Fruit fly (Drosophila melanogaster) whole organism, embryonic: Measurements from ENCODE around the gene CG4467.

Experiments used
- Aef1 ChIP-seq: fragments of 200-800 bp; sonication (Bioruptor generic); IDR thresholded peaks from 3 replicates; pipeline ENCODE4 v1.3.6; 2022; ENCODE audit warnings: missing biosample characterization, missing genetic modification characterization
- Awh ChIP-seq: fragments of 200-800 bp; sonication (Bioruptor generic); IDR thresholded peaks from 2 replicates; pipeline ENCODE4, ENCODE4 v1.3.6; 2022; ENCODE audit warnings: missing biosample characterization, missing genetic modification characterization
- CG11696 ChIP-seq: fragments of 200-800 bp; sonication (Bioruptor generic); IDR thresholded peaks from 2 replicates; pipeline ENCODE4 v1.3.6; 2022; ENCODE audit warnings: missing biosample characterization, missing genetic modification characterization
- CG14860 ChIP-seq: fragments of 200-800 bp; sonication (Bioruptor generic); IDR thresholded peaks from 3 replicates; pipeline ENCODE4 v1.3.6; 2022; ENCODE audit warnings: missing biosample characterization, missing genetic modification characterization; ENCODE audit not compliant: partially characterized antibody
- CG1529 ChIP-seq: fragments of 200-800 bp; sonication (Bioruptor generic); optimal IDR thresholded peaks from 3 replicates; lab custom pipeline; 2018; ENCODE audit warnings: missing biosample characterization, missing genetic modification characterization
- CG1602 ChIP-seq: fragments of 200-800 bp; sonication (Bioruptor generic); optimal IDR thresholded peaks from 3 replicates; lab custom pipeline; 2016; ENCODE audit warnings: missing biosample characterization, missing genetic modification characterization
- CG18262 ChIP-seq: fragments of 200-800 bp; optimal IDR thresholded peaks from 3 replicates; lab custom pipeline; 2019; ENCODE audit warnings: missing biosample characterization, mild to moderate bottlenecking, missing genetic modification characterization, moderate library complexity
- CG2199 ChIP-seq: fragments of 200-800 bp; sonication (Bioruptor generic); IDR thresholded peaks from 3 replicates; pipeline ENCODE4 v1.3.6; 2022; ENCODE audit warnings: missing biosample characterization, missing genetic modification characterization
- CG31388 ChIP-seq: fragments of 200-800 bp; sonication (Bioruptor generic); optimal IDR thresholded peaks from 2 replicates; lab custom pipeline; 2016; ENCODE audit warnings: missing biosample characterization, missing genetic modification characterization
- CG34422 ChIP-seq: fragments of 200-800 bp; sonication (Bioruptor generic); IDR thresholded peaks from 3 replicates; pipeline ENCODE4 v1.3.6; 2022; ENCODE audit warnings: missing biosample characterization, missing genetic modification characterization
- CG4282 ChIP-seq: fragments of 200-800 bp; sonication (Bioruptor generic); optimal IDR thresholded peaks from 2 replicates; lab custom pipeline; 2016; ENCODE audit warnings: missing biosample characterization, missing genetic modification characterization
- CG4360 ChIP-seq: fragments of 200-800 bp; sonication (Bioruptor generic); IDR thresholded peaks from 2 replicates; pipeline ENCODE4 v1.3.6; 2022; ENCODE audit warnings: missing biosample characterization, missing genetic modification characterization
- CG7357 ChIP-seq: fragments of 200-800 bp; sonication (Bioruptor generic); IDR thresholded peaks from 3 replicates; pipeline ENCODE4 v1.3.6; 2022; ENCODE audit warnings: missing biosample characterization, missing genetic modification characterization
- CG7556 ChIP-seq: fragments of 200-800 bp; sonication (Bioruptor generic); optimal IDR thresholded peaks from 2 replicates; lab custom pipeline; 2017; ENCODE audit warnings: missing biosample characterization, mild to moderate bottlenecking, missing genetic modification characterization
- Deaf1 ChIP-seq: fragments of 200-800 bp; optimal IDR thresholded peaks from 3 replicates; lab custom pipeline; 2019; ENCODE audit warnings: missing biosample characterization, mild to moderate bottlenecking, missing genetic modification characterization, moderate library complexity
- Ets97D ChIP-seq: fragments of 200-800 bp; sonication (Bioruptor generic); optimal IDR thresholded peaks from 3 replicates; lab custom pipeline; 2016; ENCODE audit warnings: missing biosample characterization, missing genetic modification characterization
- HLH54F ChIP-seq: fragments of 200-800 bp; sonication (Bioruptor generic); optimal IDR thresholded peaks from 3 replicates; lab custom pipeline; 2016; ENCODE audit warnings: missing biosample characterization, missing genetic modification characterization
- HmgZ ChIP-seq: fragments of 200-800 bp; sonication (Bioruptor generic); optimal IDR thresholded peaks from 2 replicates; lab custom pipeline; 2018; ENCODE audit warnings: missing biosample characterization, mild to moderate bottlenecking, missing genetic modification characterization
- Max ChIP-seq: fragments of 200-800 bp; sonication (Bioruptor generic); optimal IDR thresholded peaks from 2 replicates; lab custom pipeline; 2016; ENCODE audit warnings: missing biosample characterization, mild to moderate bottlenecking, missing genetic modification characterization
- Med ChIP-seq: fragments of 200-800 bp; sonication (Bioruptor generic); peaks from one replicate; lab custom pipeline; 2016; ENCODE audit warnings: missing biosample characterization, missing genetic modification characterization, mild to moderate bottlenecking, inconsistent platforms, moderate library complexity
- Nf-YB ChIP-seq: fragments of 200-800 bp; sonication (Bioruptor generic); optimal IDR thresholded peaks from 3 replicates; lab custom pipeline; 2019; ENCODE audit warnings: missing biosample characterization, mild to moderate bottlenecking, missing genetic modification characterization, moderate library complexity
- Nf-YC ChIP-seq: fragments of 200-800 bp; optimal IDR thresholded peaks from 3 replicates; lab custom pipeline; 2019; ENCODE audit warnings: missing biosample characterization, mild to moderate bottlenecking, missing genetic modification characterization, moderate library complexity
- NfI ChIP-seq: fragments of 200-800 bp; sonication (Bioruptor generic); optimal IDR thresholded peaks from 3 replicates; lab custom pipeline; 2018; ENCODE audit warnings: missing biosample characterization, mild to moderate bottlenecking, missing genetic modification characterization, moderate library complexity
- Sin3A ChIP-seq: fragments of >200 bp; optimal IDR thresholded peaks from 2 replicates; lab custom pipeline; 2018
- ase ChIP-seq: fragments of 200-800 bp; sonication (Bioruptor generic); IDR thresholded peaks from 3 replicates; pipeline ENCODE4 v1.3.6; 2022; ENCODE audit warnings: missing biosample characterization, missing genetic modification characterization
- cato ChIP-seq: fragments of 200-800 bp; sonication (Bioruptor generic); optimal IDR thresholded peaks from 2 replicates; lab custom pipeline; 2016; ENCODE audit warnings: missing biosample characterization, missing genetic modification characterization, borderline replicate concordance
- corto ChIP-seq: fragments of 200-800 bp; sonication (Bioruptor generic); optimal IDR thresholded peaks from 2 replicates; lab custom pipeline; 2016; ENCODE audit warnings: missing biosample characterization, mild to moderate bottlenecking, missing genetic modification characterization, moderate library complexity
- esg ChIP-seq: fragments of 200-800 bp; sonication (Bioruptor generic); conservative IDR thresholded peaks from 2 replicates; pipeline ENCODE4 v1.3.6; 2022; ENCODE audit warnings: missing biosample characterization, missing genetic modification characterization
- fd3F ChIP-seq: fragments of 200-800 bp; sonication (Bioruptor generic); optimal IDR thresholded peaks from 2 replicates; lab custom pipeline; 2018; ENCODE audit warnings: missing biosample characterization, mild to moderate bottlenecking, missing genetic modification characterization, moderate library complexity
- fru ChIP-seq: fragments of >200 bp; optimal IDR thresholded peaks from 2 replicates; lab custom pipeline; 2017
- gcm ChIP-seq: fragments of 200-800 bp; sonication (Bioruptor generic); optimal IDR thresholded peaks from 2 replicates; lab custom pipeline; 2019; ENCODE audit warnings: missing biosample characterization, mild to moderate bottlenecking, missing genetic modification characterization, moderate library complexity
- hbn ChIP-seq: fragments of 200-800 bp; sonication (Bioruptor generic); IDR thresholded peaks from 2 replicates; pipeline ENCODE4 v1.3.6; 2022; ENCODE audit warnings: missing biosample characterization, missing genetic modification characterization; ENCODE audit not compliant: partially characterized antibody
- kni ChIP-seq: fragments of 200-800 bp; sonication (Bioruptor generic); optimal IDR thresholded peaks from 3 replicates; lab custom pipeline; 2017; ENCODE audit warnings: mild to moderate bottlenecking, missing biosample characterization, missing genetic modification reagents, missing genetic modification characterization
- nerfin-2 ChIP-seq: fragments of 200-800 bp; sonication (Bioruptor generic); IDR thresholded peaks from 2 replicates; pipeline ENCODE4 v1.3.6; 2022; ENCODE audit warnings: missing biosample characterization, missing genetic modification characterization; ENCODE audit not compliant: partially characterized antibody
- otp ChIP-seq: fragments of 200-800 bp; sonication (Bioruptor generic); IDR thresholded peaks from 3 replicates; pipeline ENCODE4, ENCODE4 v1.3.6; 2022; ENCODE audit warnings: missing biosample characterization, missing genetic modification characterization
- row ChIP-seq: fragments of 200-800 bp; sonication (Bioruptor generic); IDR thresholded peaks from 3 replicates; pipeline ENCODE4 v1.3.6; 2022; ENCODE audit warnings: missing biosample characterization, missing genetic modification characterization
- sens ChIP-seq: fragments of 200-800 bp; sonication (Bioruptor generic); peaks from one replicate; lab custom pipeline; 2016; ENCODE audit warnings: missing biosample characterization, missing genetic modification characterization
- tap ChIP-seq: fragments of 200-800 bp; optimal IDR thresholded peaks from 3 replicates; lab custom pipeline; 2019; ENCODE audit warnings: missing biosample characterization, mild to moderate bottlenecking, missing genetic modification characterization, moderate library complexity
- tna ChIP-seq: fragments of 200-800 bp; sonication (Bioruptor generic); IDR thresholded peaks from 2 replicates; pipeline ENCODE4 v1.3.6; 2022; ENCODE audit warnings: missing biosample characterization, missing genetic modification characterization; ENCODE audit not compliant: partially characterized antibody
- yki ChIP-seq: fragments of >200 bp; optimal IDR thresholded peaks from 3 replicates; lab custom pipeline; 2018
- zf30C ChIP-seq: fragments of 200-800 bp; sonication (Bioruptor generic); optimal IDR thresholded peaks from 3 replicates; lab custom pipeline; 2018; ENCODE audit warnings: missing biosample characterization, mild to moderate bottlenecking, missing genetic modification characterization

Gene CG4467

DNA sequence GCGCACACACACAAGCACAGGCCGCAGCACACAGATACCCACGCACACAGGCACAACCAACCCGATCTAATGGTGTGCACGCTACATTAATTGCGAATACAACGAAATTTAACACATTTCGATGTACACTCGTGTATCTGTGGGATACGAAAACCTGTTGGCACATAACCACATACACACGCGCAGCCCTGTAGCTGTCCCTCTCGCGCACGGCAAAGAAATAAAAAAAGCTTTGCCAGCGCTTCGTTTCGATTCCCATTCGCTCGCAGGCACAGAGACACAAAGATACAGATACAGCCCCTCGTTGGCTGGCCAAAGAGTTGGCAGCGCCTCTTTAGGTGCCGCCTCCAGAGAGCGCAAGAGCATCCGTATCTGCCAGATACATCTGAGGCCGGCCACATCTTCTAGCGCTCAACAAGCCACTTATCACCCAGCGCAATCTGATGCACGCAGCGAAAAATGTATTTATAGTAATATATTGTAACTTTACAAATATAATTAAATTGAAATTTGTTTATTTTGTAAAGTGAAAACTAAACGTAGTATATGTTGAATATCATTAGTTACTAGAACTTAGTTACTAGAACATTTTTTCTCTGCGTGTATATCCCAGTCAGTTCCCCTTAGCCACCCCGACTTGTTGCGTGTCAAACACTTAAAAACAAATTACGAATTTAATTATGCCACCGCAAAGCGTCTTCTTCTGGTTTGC is 44.5 kb upstream of the CG4467 start (continued):
- peak; percentile 75 for TF ChIP-seq row (GFP tag; lab: Robert Waterston, UW)
- peak; percentile 19 for TF ChIP-seq cato (GFP tag; lab: Kevin White, UChicago)
- no peak for TF ChIP-seq hbn (GFP tag; lab: Robert Waterston, UW)
- TF ChIP-seq CG34422 (GFP tag; lab: Robert Waterston, UW), result peak; percentile 53; the same call in 2 of the 3 replicates
- peak; percentile 100 for TF ChIP-seq Nf-YC (tag; lab: Kevin White, UChicago)
- peak; percentile 21 for TF ChIP-seq CG1602
- peak; percentile 16; the same call in 1 of the 2 replicates for TF ChIP-seq Awh (GFP tag; lab: Robert Waterston, UW)
- peak; percentile 15 for TF ChIP-seq CG4282
- TF ChIP-seq corto (GFP tag; lab: Kevin White, UChicago), result no peak
- no peak for TF ChIP-seq Ets97D (GFP tag; lab: Kevin White, UChicago)
- peak; percentile 79 for TF ChIP-seq CG18262 (tag; lab: Kevin White, UChicago)
- peak; percentile 9 for TF ChIP-seq NfI
- TF ChIP-seq fd3F (GFP tag; lab: Kevin White, UChicago), result no peak
- no peak for TF ChIP-seq CG7357
- peak; percentile 23 for TF ChIP-seq kni (GFP tag; lab: Kevin White, UChicago)
- peak; percentile 25; the same call in 1 of the 2 replicates for TF ChIP-seq tna (GFP tag; lab: Robert Waterston, UW)
- TF ChIP-seq CG7556 (GFP tag; lab: Kevin White, UChicago), result peak; percentile 49
- no peak for TF ChIP-seq fru (lab: Kevin White, UChicago)
- peak; percentile 14 for TF ChIP-seq CG31388 (GFP tag; lab: Kevin White, UChicago)
- peak; percentile 95 for TF ChIP-seq Deaf1 (tag; lab: Kevin White, UChicago)
- TF ChIP-seq CG11696 (GFP tag; lab: Robert Waterston, UW), result peak; percentile 46; the same call in 1 of the 2 replicates
- TF ChIP-seq tap, result peak; percentile 0
- TF ChIP-seq yki (lab: Kevin White, UChicago), result no peak
- peak; percentile 41 for TF ChIP-seq Max (GFP tag; lab: Kevin White, UChicago)
- peak; percentile 23 for TF ChIP-seq HmgZ (tag; lab: Kevin White, UChicago)
- peak; percentile 12 for TF ChIP-seq zf30C (GFP tag; lab: Kevin White, UChicago)
- TF ChIP-seq Aef1, result peak; percentile 56
- TF ChIP-seq ase (GFP tag; lab: Robert Waterston, UW), result peak; percentile 49; the same call in 2 of the 3 replicates

DNA sequence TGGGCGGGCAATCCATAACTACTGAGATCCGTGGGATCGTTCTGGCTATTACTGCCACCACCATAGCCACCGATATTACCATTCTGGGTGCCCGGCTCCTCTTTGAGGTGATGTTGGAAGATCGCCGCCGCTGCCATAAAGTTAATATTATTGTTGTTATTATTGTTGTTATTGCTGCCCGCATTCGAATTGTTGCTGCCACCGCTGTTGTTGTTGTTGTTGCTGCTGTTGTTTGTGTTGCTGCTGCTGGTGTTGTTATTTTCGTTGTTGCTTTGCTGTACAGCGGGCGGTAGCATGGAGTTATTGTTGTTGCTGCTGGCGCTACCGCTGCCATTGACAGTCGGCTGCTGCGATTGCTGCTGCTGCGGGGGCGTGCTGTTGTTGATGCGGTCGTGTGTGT is 43.6 kb upstream of the CG4467 start:
- peak; percentile 54 for TF ChIP-seq sens (GFP tag; lab: Kevin White, UChicago)
- TF ChIP-seq Med (GFP tag; lab: Kevin White, UChicago), result peak; percentile 4
- TF ChIP-seq Nf-YB, result no peak
- 0 out of 3 replicates have a peak, but pooled peaks have one; percentile 42 for TF ChIP-seq CG2199 (GFP tag; lab: Robert Waterston, UW)
- TF ChIP-seq Sin3A (lab: Kevin White, UChicago), result no peak
- TF ChIP-seq esg (GFP tag; lab: Robert Waterston, UW), result 0 out of 2 replicates have a peak, but pooled peaks have one; percentile 8
- TF ChIP-seq otp (GFP tag; lab: Robert Waterston, UW), result no peak
- 0 out of 2 replicates have a peak, but pooled peaks have one; percentile 21 for TF ChIP-seq nerfin-2 (GFP tag; lab: Robert Waterston, UW)
- no peak for TF ChIP-seq CG1529 (GFP tag; lab: Kevin White, UChicago)
- no peak for TF ChIP-seq HLH54F
- TF ChIP-seq CG4360 (GFP tag; lab: Robert Waterston, UW), result peak; percentile 85
- no peak for TF ChIP-seq CG14860 (GFP tag; lab: Robert Waterston, UW)
- peak; percentile 55 for TF ChIP-seq gcm (GFP tag; lab: Kevin White, UChicago)
